Fruit fly (Drosophila melanogaster): ENCODE results near the gene SdhC.
A peak's percentile ranks its signal among the peaks of the same experiment; 100 is the strongest.

SdhC gene

dm6 chr3R:11216156-11216630 lies 6.5 kb upstream of the SdhC start, which contains the start of the genes RpS25 and CG4820 (continued):
- TF ChIP-seq Blimp-1 (GFP tag; optimal IDR thresholded peaks at IDR 0.05) (peak; percentile 67), CG6854 (GFP tag; optimal IDR thresholded peaks at IDR 0.05) (peak; percentile 97), Eip75B (GFP tag; optimal IDR thresholded peaks at IDR 0.05) (peak; percentile 85), CG11902 (GFP tag; optimal IDR thresholded peaks at IDR 0.05) (peak; percentile 53), CG4318 (GFP tag; optimal IDR thresholded peaks at IDR 0.05) (no peak), CG31627 (GFP tag; optimal IDR thresholded peaks at IDR 0.05) (peak; percentile 85), Ets21C (GFP tag; optimal IDR thresholded peaks at IDR 0.05) (peak; percentile 64), CG6163 (GFP tag; IDR thresholded peaks at IDR 0.05) (peak; percentile 77; the same call in 2 of the 3 replicates), Ets96B (tag; optimal IDR thresholded peaks at IDR 0.05) (peak; percentile 41), Hr39 (GFP tag; optimal IDR thresholded peaks at IDR 0.05) (peak; percentile 84), Smox (GFP tag; optimal IDR thresholded peaks at IDR 0.05) (peak; percentile 74), CG1621 (tag; optimal IDR thresholded peaks at IDR 0.05) (peak; percentile 79), CG3919 (GFP tag; optimal IDR thresholded peaks at IDR 0.05) (peak; percentile 92), Sox102F (GFP tag; optimal IDR thresholded peaks at IDR 0.05) (peak; percentile 89), svp (GFP tag) (no peak), dsx (GFP tag; optimal IDR thresholded peaks at IDR 0.05; ENCODE audit: poor library complexity, severe bottlenecking) (peak; percentile 31), fd59A (GFP tag; optimal IDR thresholded peaks at IDR 0.05) (peak; percentile 57), OdsH (GFP tag; optimal IDR thresholded peaks at IDR 0.05) (peak; percentile 85), CG11294 (GFP tag; IDR thresholded peaks at IDR 0.05) (0 out of 2 replicates have a peak, but pooled peaks have one; percentile 36), pdm3 (GFP tag; optimal IDR thresholded peaks at IDR 0.05) (peak; percentile 82), Sox15 (GFP tag; optimal IDR thresholded peaks at IDR 0.05) (peak; percentile 47), CG11762 (GFP tag; optimal IDR thresholded peaks at IDR 0.05; ENCODE audit: insufficient read depth) (peak; percentile 60), achi (GFP tag; optimal IDR thresholded peaks at IDR 0.05) (peak; percentile 87), acj6 (GFP tag; optimal IDR thresholded peaks at IDR 0.05) (peak; percentile 84), CG10631 (GFP tag; optimal IDR thresholded peaks at IDR 0.05) (no peak), CG6276 (GFP tag; optimal IDR thresholded peaks at IDR 0.05) (no peak), Lpt (GFP tag; optimal IDR thresholded peaks at IDR 0.05) (peak; percentile 17), CG16779 (tag; optimal IDR thresholded peaks at IDR 0.05) (peak; percentile 71), Met (GFP tag; optimal IDR thresholded peaks at IDR 0.05) (peak; percentile 89), cyc (GFP tag; optimal IDR thresholded peaks at IDR 0.05) (peak; percentile 88), CG3032 (tag; optimal IDR thresholded peaks at IDR 0.05) (peak; percentile 72), CG15336 (GFP tag; IDR thresholded peaks at IDR 0.05) (peak; percentile 24; the same call in 1 of the 2 replicates), Eip78C (GFP tag) (peak; percentile 96), CG8632 (GFP tag; optimal IDR thresholded peaks at IDR 0.05) (peak; percentile 73), CG34406 (GFP tag; optimal IDR thresholded peaks at IDR 0.05) (peak; percentile 82)

- TF ChIP-seq Eip75B (GFP tag; optimal IDR thresholded peaks at IDR 0.05) (peak; percentile 70), CG6276 (GFP tag; optimal IDR thresholded peaks at IDR 0.05) (no peak), Gug (GFP tag; IDR thresholded peaks at IDR 0.05) (0 out of 2 replicates have a peak, but pooled peaks have one; percentile 54), CG6808 (GFP tag; optimal IDR thresholded peaks at IDR 0.05) (peak; percentile 44), CG6792 (GFP tag; optimal IDR thresholded peaks at IDR 0.05) (peak; percentile 43), eg (GFP tag; IDR thresholded peaks at IDR 0.05) (peak; percentile 61), CG16779 (tag; optimal IDR thresholded peaks at IDR 0.05) (no peak), Sox14 (GFP tag; optimal IDR thresholded peaks at IDR 0.05) (peak; percentile 82), achi (GFP tag; optimal IDR thresholded peaks at IDR 0.05) (peak; percentile 64), OdsH (GFP tag; optimal IDR thresholded peaks at IDR 0.05) (peak; percentile 71), Blimp-1 (GFP tag; optimal IDR thresholded peaks at IDR 0.05) (peak; percentile 35), fd85E (GFP tag; optimal IDR thresholded peaks at IDR 0.05) (no peak), esn (GFP tag; optimal IDR thresholded peaks at IDR 0.05) (peak; percentile 83), Lpt (GFP tag; optimal IDR thresholded peaks at IDR 0.05) (no peak), vri (GFP tag; optimal IDR thresholded peaks at IDR 0.05) (peak; percentile 56), CG10669 (GFP tag; optimal IDR thresholded peaks at IDR 0.05) (peak; percentile 65), Hr39 (GFP tag; optimal IDR thresholded peaks at IDR 0.05) (peak; percentile 75), CG3919 (GFP tag; optimal IDR thresholded peaks at IDR 0.05) (peak; percentile 62), Smox (GFP tag; optimal IDR thresholded peaks at IDR 0.05) (peak; percentile 65), Ets96B (tag; optimal IDR thresholded peaks at IDR 0.05) (peak; percentile 62), CG4318 (GFP tag; optimal IDR thresholded peaks at IDR 0.05) (no peak), net (GFP tag; optimal IDR thresholded peaks at IDR 0.05) (peak; percentile 44), CG11294 (GFP tag; IDR thresholded peaks at IDR 0.05) (peak; percentile 47; the same call in 1 of the 2 replicates), CG32006 (GFP tag; optimal IDR thresholded peaks at IDR 0.05) (peak; percentile 74), pdm3 (GFP tag; optimal IDR thresholded peaks at IDR 0.05) (peak; percentile 69), CG6854 (GFP tag; optimal IDR thresholded peaks at IDR 0.05) (peak; percentile 51), Eip78C (GFP tag) (peak; percentile 85), Hr4 (GFP tag; optimal IDR thresholded peaks at IDR 0.05) (peak; percentile 87), CG8632 (GFP tag; optimal IDR thresholded peaks at IDR 0.05) (no peak), dsx (GFP tag; optimal IDR thresholded peaks at IDR 0.05; ENCODE audit: poor library complexity, severe bottlenecking) (peak; percentile 56), CG6163 (GFP tag; IDR thresholded peaks at IDR 0.05) (0 out of 3 replicates have a peak, but pooled peaks have one; percentile 29)
Measured at dm6 chr3R:11214449-11214950, 4.9 kb upstream of the SdhC start, which contains the start of gene ZnT86D. Gene ZnT86D (minus strand): TSS chr3R:11214539.
